Fruit fly (Drosophila melanogaster): Measurements from ENCODE around the gene Sas-6.

DNA sequence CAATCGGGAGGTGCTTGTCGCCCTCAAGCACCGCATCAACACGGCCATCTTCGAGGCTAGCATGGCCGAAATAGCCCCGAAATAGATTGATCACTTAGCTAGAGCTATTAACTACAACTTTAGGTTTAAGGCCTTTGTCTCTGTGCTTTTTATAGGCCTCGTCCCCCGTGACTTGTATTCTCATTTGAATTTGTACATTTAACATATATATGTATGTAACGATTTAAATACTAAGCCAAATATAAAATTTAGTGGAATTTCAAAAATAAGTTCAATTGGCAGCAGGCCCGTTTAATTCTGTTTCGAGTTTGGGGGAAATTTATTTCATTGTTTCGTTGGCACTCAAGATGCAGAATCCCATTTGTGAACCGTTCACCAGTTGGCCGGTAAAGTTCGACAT, 4.3 kb downstream of the Sas-6 start, which contains the start of gene CG34298:
- TF ChIP-seq kay (GFP tag; ENCODE audit: borderline replicate concordance) (no peak), Mnt (GFP tag; optimal IDR thresholded peaks at IDR 0.05) (no peak), cic (GFP tag; optimal IDR thresholded peaks at IDR 0.05) (no peak), cnc (optimal IDR thresholded peaks at IDR 0.05) (no peak), bab1 (GFP tag; optimal IDR thresholded peaks at IDR 0.05) (no peak)

All from whole organism, adult.